Fruit fly (Drosophila melanogaster) whole organism, embryonic: ENCODE results near the gene TwdlL.

Source experiments
- Abd-B ChIP-seq: fragments of 200-800 bp; sonication (Bioruptor generic); optimal IDR thresholded peaks from 2 replicates; lab custom pipeline; 2018; ENCODE audit warnings: missing biosample characterization, mild to moderate bottlenecking, missing genetic modification characterization, moderate library complexity
- Blimp-1 ChIP-seq: fragments of 200-800 bp; sonication (Bioruptor generic); optimal IDR thresholded peaks from 3 replicates; lab custom pipeline; 2018; ENCODE audit warnings: missing biosample characterization, missing genetic modification characterization, mild to moderate bottlenecking, moderate library complexity, missing genetic modification reagents
- BtbVII ChIP-seq: fragments of 200-800 bp; sonication (Bioruptor generic); optimal IDR thresholded peaks from 3 replicates; lab custom pipeline; 2017; ENCODE audit warnings: missing biosample characterization, mild to moderate bottlenecking, missing genetic modification characterization
- CG13296 ChIP-seq: fragments of 200-800 bp; sonication (Bioruptor generic); optimal IDR thresholded peaks from 3 replicates; lab custom pipeline; 2018; ENCODE audit warnings: missing biosample characterization, mild to moderate bottlenecking, missing genetic modification characterization
- CG15011 ChIP-seq: fragments of 200-800 bp; sonication (Bioruptor generic); optimal IDR thresholded peaks from 3 replicates; lab custom pipeline; 2018; ENCODE audit warnings: missing biosample characterization, mild to moderate bottlenecking, missing genetic modification characterization
- CG17359 ChIP-seq: fragments of 200-800 bp; sonication (Bioruptor generic); optimal IDR thresholded peaks from 3 replicates; lab custom pipeline; 2018; ENCODE audit warnings: missing biosample characterization, mild to moderate bottlenecking, missing genetic modification characterization, moderate library complexity
- CG30403 ChIP-seq: fragments of 200-800 bp; sonication (Bioruptor generic); optimal IDR thresholded peaks from 3 replicates; lab custom pipeline; 2016; ENCODE audit warnings: missing biosample characterization, missing genetic modification characterization
- CG32772 ChIP-seq: fragments of 200-800 bp; sonication (Bioruptor generic); IDR thresholded peaks from 2 replicates; pipeline ENCODE4 v1.3.6; 2022; ENCODE audit warnings: missing biosample characterization, missing genetic modification characterization
- CG5180 ChIP-seq: fragments of 200-800 bp; sonication (Bioruptor generic); optimal IDR thresholded peaks from 3 replicates; lab custom pipeline; 2017; ENCODE audit warnings: missing biosample characterization, missing genetic modification characterization, mild to moderate bottlenecking, moderate library complexity, missing genetic modification reagents
- CG6683 ChIP-seq: fragments of 200-800 bp; sonication (Bioruptor generic); optimal IDR thresholded peaks from 2 replicates; lab custom pipeline; 2017; ENCODE audit warnings: missing biosample characterization, mild to moderate bottlenecking, missing genetic modification characterization, missing genetic modification reagents
- CG9609 ChIP-seq: fragments of 200-800 bp; sonication (Bioruptor generic); optimal IDR thresholded peaks from 3 replicates; lab custom pipeline; 2016; ENCODE audit warnings: missing biosample characterization, missing genetic modification characterization
- CG9932 ChIP-seq: fragments of 200-800 bp; sonication (Bioruptor generic); IDR thresholded peaks from 2 replicates; pipeline ENCODE4 v1.3.6; 2022; ENCODE audit warnings: missing biosample characterization, missing genetic modification characterization
- Doc2 ChIP-seq: fragments of 200-800 bp; sonication (Bioruptor generic); IDR thresholded peaks from 2 replicates; pipeline ENCODE4 v1.3.6; 2022; ENCODE audit warnings: missing biosample characterization, missing genetic modification characterization
- E2f2 ChIP-seq: fragments of 200-800 bp; sonication (Bioruptor generic); IDR thresholded peaks from 2 replicates; pipeline ENCODE4 v1.3.6; 2022; ENCODE audit warnings: missing biosample characterization, missing genetic modification characterization
- Ets65A ChIP-seq: fragments of 200-800 bp; sonication (Bioruptor generic); peaks from one replicate; lab custom pipeline; 2016; ENCODE audit warnings: missing biosample characterization, missing genetic modification characterization
- Ets97D ChIP-seq: fragments of 200-800 bp; sonication (Bioruptor generic); optimal IDR thresholded peaks from 3 replicates; lab custom pipeline; 2016; ENCODE audit warnings: missing biosample characterization, missing genetic modification characterization
- GATAe ChIP-seq: fragments of 200-800 bp; sonication (Bioruptor generic); conservative IDR thresholded peaks from 2 replicates; pipeline ENCODE4 v1.3.6; 2022; ENCODE audit warnings: missing biosample characterization, missing genetic modification characterization
- Gug ChIP-seq: fragments of 200-800 bp; sonication (Bioruptor generic); IDR thresholded peaks from 4 replicates; pipeline ENCODE4 v1.3.6; 2022; ENCODE audit warnings: missing biosample characterization, missing genetic modification characterization
- Hand ChIP-seq: fragments of 200-800 bp; sonication (Bioruptor generic); optimal IDR thresholded peaks from 2 replicates; lab custom pipeline; 2017; ENCODE audit warnings: mild to moderate bottlenecking, missing biosample characterization, missing genetic modification reagents, missing genetic modification characterization
- MTF-1 ChIP-seq: fragments of 200-800 bp; sonication (Bioruptor generic); optimal IDR thresholded peaks from 2 replicates; lab custom pipeline; 2018; ENCODE audit warnings: missing biosample characterization, mild to moderate bottlenecking, missing genetic modification characterization, borderline replicate concordance
- Med ChIP-seq: fragments of 200-800 bp; sonication (Bioruptor generic); peaks from one replicate; lab custom pipeline; 2016; ENCODE audit warnings: missing biosample characterization, missing genetic modification characterization, mild to moderate bottlenecking, inconsistent platforms, moderate library complexity
- Scr ChIP-seq: fragments of 200-800 bp; sonication (Bioruptor generic); IDR thresholded peaks from 2 replicates; pipeline ENCODE4 v1.3.6; 2022; ENCODE audit warnings: missing biosample characterization, missing genetic modification characterization; ENCODE audit not compliant: partially characterized antibody
- Spps ChIP-seq: fragments of 200-800 bp; sonication (Bioruptor generic); optimal IDR thresholded peaks from 2 replicates; lab custom pipeline; 2018; ENCODE audit warnings: missing biosample characterization, mild to moderate bottlenecking, missing genetic modification characterization
- abd-A ChIP-seq: fragments of 200-800 bp; sonication (Bioruptor generic); optimal IDR thresholded peaks from 3 replicates; lab custom pipeline; 2019; ENCODE audit warnings: missing biosample characterization, mild to moderate bottlenecking, missing genetic modification characterization, moderate library complexity
- al ChIP-seq: fragments of 200-800 bp; sonication (Bioruptor generic); IDR thresholded peaks from 2 replicates; pipeline ENCODE4 v1.3.6; 2022; ENCODE audit warnings: missing biosample characterization, missing genetic modification characterization
- ase ChIP-seq: fragments of 200-800 bp; sonication (Bioruptor generic); IDR thresholded peaks from 3 replicates; pipeline ENCODE4 v1.3.6; 2022; ENCODE audit warnings: missing biosample characterization, missing genetic modification characterization
- br ChIP-seq: fragments of >200 bp; optimal IDR thresholded peaks from 2 replicates; lab custom pipeline; 2017
- btn ChIP-seq: fragments of 200-800 bp; sonication (Bioruptor generic); optimal IDR thresholded peaks from 2 replicates; lab custom pipeline; 2016; ENCODE audit warnings: missing biosample characterization, missing genetic modification characterization
- caup ChIP-seq: fragments of 200-800 bp; sonication (Bioruptor generic); optimal IDR thresholded peaks from 3 replicates; lab custom pipeline; 2017; ENCODE audit warnings: missing biosample characterization, mild to moderate bottlenecking, missing genetic modification characterization, moderate library complexity; ENCODE audit not compliant: severe bottlenecking
- danr ChIP-seq: fragments of 200-800 bp; sonication (Bioruptor generic); IDR thresholded peaks from 2 replicates; pipeline ENCODE4 v1.3.6; 2022; ENCODE audit warnings: missing biosample characterization, missing genetic modification characterization
- dm ChIP-seq: fragments of 200-800 bp; sonication (Bioruptor generic); optimal IDR thresholded peaks from 3 replicates; lab custom pipeline; 2016; ENCODE audit warnings: missing biosample characterization, missing genetic modification characterization
- dmrt11E ChIP-seq: fragments of 200-800 bp; sonication (Bioruptor generic); optimal IDR thresholded peaks from 3 replicates; lab custom pipeline; 2018; ENCODE audit warnings: missing biosample characterization, mild to moderate bottlenecking, missing genetic modification characterization, moderate library complexity
- emc ChIP-seq: fragments of 200-800 bp; sonication (Bioruptor generic); optimal IDR thresholded peaks from 2 replicates; lab custom pipeline; 2016; ENCODE audit warnings: missing biosample characterization, missing genetic modification characterization
- fd102C ChIP-seq: fragments of 200-800 bp; sonication (Bioruptor generic); optimal IDR thresholded peaks from 2 replicates; lab custom pipeline; 2018; ENCODE audit warnings: missing biosample characterization, mild to moderate bottlenecking, missing genetic modification characterization, moderate library complexity
- grau ChIP-seq: fragments of 200-800 bp; optimal IDR thresholded peaks from 3 replicates; lab custom pipeline; 2019; ENCODE audit warnings: missing biosample characterization, mild to moderate bottlenecking, missing genetic modification characterization, moderate library complexity
- grn ChIP-seq: fragments of 200-800 bp; sonication (Bioruptor generic); optimal IDR thresholded peaks from 3 replicates; lab custom pipeline; 2017; ENCODE audit warnings: missing biosample characterization, missing genetic modification characterization
- gsb-n ChIP-seq: fragments of 200-800 bp; sonication (Bioruptor generic); optimal IDR thresholded peaks from 3 replicates; lab custom pipeline; 2018; ENCODE audit warnings: missing biosample characterization, mild to moderate bottlenecking, missing genetic modification characterization
- jing ChIP-seq: fragments of 200-800 bp; sonication (Bioruptor generic); optimal IDR thresholded peaks from 2 replicates; lab custom pipeline; 2018; ENCODE audit warnings: missing biosample characterization, mild to moderate bottlenecking, missing genetic modification characterization
- nmo ChIP-seq: fragments of 200-800 bp; sonication (Bioruptor generic); optimal IDR thresholded peaks from 2 replicates; lab custom pipeline; 2018; ENCODE audit warnings: missing biosample characterization, mild to moderate bottlenecking, missing genetic modification characterization, moderate library complexity
- pfk ChIP-seq: fragments of 200-800 bp; sonication (Bioruptor generic); optimal IDR thresholded peaks from 2 replicates; lab custom pipeline; 2018; ENCODE audit warnings: missing biosample characterization, mild to moderate bottlenecking, missing genetic modification characterization, moderate library complexity
- prd ChIP-seq, 3 experiments: fragments of >200 bp in 2 of 3; fragments of 200-800 bp in 1 of 3; sonication (Bioruptor generic) in 1 of 3; optimal IDR thresholded peaks in 2 of 3; IDR thresholded peaks in 1 of 3; 2 replicates in 2 of 3; 3 replicates in 1 of 3; pipeline versions ENCODE4 v1.3.6 to Lab custom; 2017 to 2022; ENCODE audit warnings: missing biosample characterization in 1 of 3, missing genetic modification characterization in 1 of 3
- ranshi ChIP-seq: fragments of 200-800 bp; sonication (Bioruptor generic); IDR thresholded peaks from 2 replicates; pipeline ENCODE4 v1.3.6; 2022; ENCODE audit warnings: missing biosample characterization, missing genetic modification characterization
- row ChIP-seq: fragments of 200-800 bp; sonication (Bioruptor generic); IDR thresholded peaks from 3 replicates; pipeline ENCODE4 v1.3.6; 2022; ENCODE audit warnings: missing biosample characterization, missing genetic modification characterization
- sd ChIP-seq: fragments of 200-800 bp; sonication (Bioruptor generic); optimal IDR thresholded peaks from 3 replicates; lab custom pipeline; 2018; ENCODE audit warnings: missing biosample characterization, mild to moderate bottlenecking, missing genetic modification characterization, moderate library complexity
- shn ChIP-seq: fragments of 200-800 bp; sonication (Bioruptor generic); optimal IDR thresholded peaks from 3 replicates; lab custom pipeline; 2016; ENCODE audit warnings: missing biosample characterization, missing genetic modification characterization
- sug ChIP-seq: fragments of 200-800 bp; optimal IDR thresholded peaks from 2 replicates; lab custom pipeline; 2019; ENCODE audit warnings: missing biosample characterization, mild to moderate bottlenecking, missing genetic modification characterization, moderate library complexity
- toy ChIP-seq: fragments of 200-800 bp; sonication (Bioruptor generic); IDR thresholded peaks from 2 replicates; pipeline ENCODE4 v1.3.6; 2022; ENCODE audit warnings: missing biosample characterization, missing genetic modification characterization
- ttk ChIP-seq: fragments of 200-800 bp; sonication (Bioruptor generic); IDR thresholded peaks from 2 replicates; pipeline ENCODE4 v2.1.2; 2022; ENCODE audit warnings: missing biosample characterization, missing genetic modification characterization
- vfl ChIP-seq: fragments of 200-800 bp; sonication (Bioruptor generic); optimal IDR thresholded peaks from 2 replicates; lab custom pipeline; 2016; ENCODE audit warnings: missing biosample characterization, missing genetic modification characterization
- vvl ChIP-seq: fragments of 200-800 bp; sonication (Bioruptor generic); IDR thresholded peaks from 2 replicates; pipeline ENCODE4 v1.3.6; 2022; ENCODE audit warnings: missing biosample characterization, missing genetic modification characterization
- wdn ChIP-seq: fragments of 200-800 bp; sonication (Bioruptor generic); IDR thresholded peaks from 2 replicates; pipeline ENCODE4 v1.3.6; 2022; ENCODE audit warnings: missing biosample characterization, missing genetic modification characterization

TwdlL gene

DNA sequence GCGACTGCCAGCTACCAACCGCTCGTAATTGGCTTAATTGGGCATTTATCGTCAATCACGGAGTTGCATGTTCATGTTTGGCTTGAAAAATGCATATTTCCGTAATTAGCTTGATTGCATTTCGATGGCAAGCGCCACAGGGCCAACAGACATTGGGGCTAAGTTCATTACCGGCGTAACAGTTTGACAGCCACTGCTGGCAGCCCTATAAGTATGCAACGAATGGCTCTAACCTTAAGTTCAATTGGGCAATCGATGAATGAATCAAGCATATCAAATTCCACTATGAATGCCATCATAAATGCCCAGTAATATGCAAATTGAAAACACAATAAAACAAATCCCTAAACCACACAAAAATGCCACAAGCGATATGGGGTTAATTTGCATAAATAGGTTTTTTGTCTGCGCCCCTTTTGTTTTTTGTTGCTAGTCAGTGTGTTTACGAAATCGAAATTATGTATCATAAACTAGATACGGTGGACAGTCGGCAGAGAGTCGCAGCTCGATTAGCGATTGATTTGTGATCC is 30.0 kb upstream of the TwdlL start (continued):
- TF ChIP-seq toy (no peak), al (no peak), abd-A (tag; lab: Kevin White, UChicago) (peak; percentile 99), CG6683 (GFP tag; lab: Kevin White, UChicago) (no peak), vfl (GFP tag; lab: Kevin White, UChicago) (no peak), Ets65A (GFP tag; lab: Kevin White, UChicago) (no peak), Blimp-1 (GFP tag; lab: Kevin White, UChicago) (no peak), Ets97D (GFP tag; lab: Kevin White, UChicago) (no peak), Med (no peak), gsb-n (tag; lab: Kevin White, UChicago) (peak; percentile 44), grn (GFP tag; lab: Kevin White, UChicago) (no peak), fd102C (no peak), jing (GFP tag; lab: Kevin White, UChicago) (no peak), btn (GFP tag; lab: Kevin White, UChicago) (no peak), CG9932 (no peak), grau (tag; lab: Kevin White, UChicago) (peak; percentile 74), dmrt11E (no peak), Abd-B (peak; percentile 7), emc (GFP tag; lab: Kevin White, UChicago) (no peak), CG17359 (no peak), br (lab: Kevin White, UChicago) (no peak), prd (optimal IDR thresholded peaks at IDR 0.05; lab: Kevin White, UChicago) (no peak), prd (GFP tag; IDR thresholded peaks at IDR 0.05; lab: Robert Waterston, UW) (no peak), danr (GFP tag; lab: Robert Waterston, UW) (no peak), E2f2 (GFP tag; lab: Robert Waterston, UW) (no peak), Scr (GFP tag; lab: Robert Waterston, UW) (no peak), nmo (GFP tag; lab: Kevin White, UChicago) (no peak), vvl (GFP tag; lab: Robert Waterston, UW) (peak; percentile 86), dm (GFP tag; lab: Kevin White, UChicago) (no peak), sug (tag; lab: Kevin White, UChicago) (no peak), wdn (GFP tag; lab: Robert Waterston, UW) (no peak), shn (GFP tag; lab: Kevin White, UChicago) (no peak), CG30403 (GFP tag; lab: Kevin White, UChicago) (no peak), CG9609 (no peak), CG5180 (GFP tag; lab: Kevin White, UChicago) (no peak), row (GFP tag; lab: Robert Waterston, UW) (peak; percentile 24; the same call in 1 of the 3 replicates), Gug (GFP tag; lab: Robert Waterston, UW) (no peak), BtbVII (GFP tag; lab: Kevin White, UChicago) (no peak), GATAe (no peak), Doc2 (GFP tag; lab: Robert Waterston, UW) (no peak), CG15011 (no peak), caup (GFP tag; lab: Kevin White, UChicago) (no peak), ranshi (no peak), CG32772 (GFP tag; lab: Robert Waterston, UW) (no peak), Spps (tag; lab: Kevin White, UChicago) (no peak), CG13296 (GFP tag; lab: Kevin White, UChicago) (no peak), ase (GFP tag; lab: Robert Waterston, UW) (no peak), sd (tag; lab: Kevin White, UChicago) (peak; percentile 96), Hand (no peak), MTF-1 (GFP tag; lab: Kevin White, UChicago) (no peak), ttk (GFP tag; lab: Robert Waterston, UW) (no peak), pfk (GFP tag; lab: Kevin White, UChicago) (no peak)
